Fruit fly (Drosophila melanogaster) whole organism, embryonic: Measurements from ENCODE around the gene CG10694.
A peak's percentile ranks its signal among the peaks of the same experiment; 100 is the strongest.

Experiments used
- Abd-B ChIP-seq: fragments of 200-800 bp; sonication (Bioruptor generic); optimal IDR thresholded peaks from 2 replicates; lab custom pipeline; 2018; ENCODE audit warnings: missing biosample characterization, mild to moderate bottlenecking, missing genetic modification characterization, moderate library complexity
- Awh ChIP-seq: fragments of 200-800 bp; sonication (Bioruptor generic); IDR thresholded peaks from 2 replicates; pipeline ENCODE4, ENCODE4 v1.3.6; 2022; ENCODE audit warnings: missing biosample characterization, missing genetic modification characterization
- CG10147 ChIP-seq: fragments of 200-800 bp; sonication (Bioruptor generic); optimal IDR thresholded peaks from 2 replicates; lab custom pipeline; 2019; ENCODE audit warnings: missing biosample characterization, mild to moderate bottlenecking, missing genetic modification characterization, moderate library complexity
- CG11456 ChIP-seq: fragments of 200-800 bp; sonication (Bioruptor generic); IDR thresholded peaks from 3 replicates; pipeline ENCODE4 v1.3.6; 2022; ENCODE audit warnings: missing biosample characterization, missing genetic modification characterization
- CG14050 ChIP-seq: fragments of 200-800 bp; sonication (Bioruptor generic); IDR thresholded peaks from 3 replicates; pipeline ENCODE4 v1.3.6; 2022; ENCODE audit warnings: missing biosample characterization, missing genetic modification characterization
- CG14710 ChIP-seq: fragments of 200-800 bp; sonication (Bioruptor generic); optimal IDR thresholded peaks from 3 replicates; lab custom pipeline; 2019; ENCODE audit warnings: missing biosample characterization, mild to moderate bottlenecking, missing genetic modification characterization, moderate library complexity
- CG14860 ChIP-seq: fragments of 200-800 bp; sonication (Bioruptor generic); IDR thresholded peaks from 3 replicates; pipeline ENCODE4 v1.3.6; 2022; ENCODE audit warnings: missing biosample characterization, missing genetic modification characterization; ENCODE audit not compliant: partially characterized antibody
- CG16863 ChIP-seq: fragments of 200-800 bp; sonication (Bioruptor generic); optimal IDR thresholded peaks from 3 replicates; lab custom pipeline; 2016; ENCODE audit warnings: missing biosample characterization, missing genetic modification characterization
- CG17328 ChIP-seq: fragments of 200-800 bp; sonication (Bioruptor generic); IDR thresholded peaks from 2 replicates; pipeline ENCODE4 v1.3.6; 2022; ENCODE audit warnings: missing biosample characterization, missing genetic modification characterization
- CG17361 ChIP-seq: fragments of 200-800 bp; sonication (Bioruptor generic); IDR thresholded peaks from 3 replicates; pipeline ENCODE4 v1.3.6; 2022; ENCODE audit warnings: missing biosample characterization, missing genetic modification characterization
- CG2120 ChIP-seq: fragments of 200-800 bp; sonication (Bioruptor generic); optimal IDR thresholded peaks from 3 replicates; lab custom pipeline; 2016; ENCODE audit warnings: missing biosample characterization, missing genetic modification characterization
- CG2678 ChIP-seq: fragments of 200-800 bp; sonication (Bioruptor generic); optimal IDR thresholded peaks from 3 replicates; lab custom pipeline; 2019; ENCODE audit warnings: missing biosample characterization, mild to moderate bottlenecking, missing genetic modification characterization, moderate library complexity
- CG33213 ChIP-seq: fragments of 200-800 bp; sonication (Bioruptor generic); optimal IDR thresholded peaks from 3 replicates; lab custom pipeline; 2016; ENCODE audit warnings: missing biosample characterization, missing genetic modification characterization
- CG34422 ChIP-seq: fragments of 200-800 bp; sonication (Bioruptor generic); IDR thresholded peaks from 3 replicates; pipeline ENCODE4 v1.3.6; 2022; ENCODE audit warnings: missing biosample characterization, missing genetic modification characterization
- CG8388 ChIP-seq: fragments of 200-800 bp; sonication (Bioruptor generic); optimal IDR thresholded peaks from 2 replicates; lab custom pipeline; 2019; ENCODE audit warnings: missing biosample characterization, mild to moderate bottlenecking, missing genetic modification characterization, moderate library complexity
- CG8944 ChIP-seq: fragments of 200-800 bp; sonication (Bioruptor generic); optimal IDR thresholded peaks from 3 replicates; lab custom pipeline; 2016; ENCODE audit warnings: missing biosample characterization, missing genetic modification characterization
- CG9215 ChIP-seq: fragments of 200-800 bp; sonication (Bioruptor generic); IDR thresholded peaks from 2 replicates; pipeline ENCODE4 v1.3.6; 2022; ENCODE audit warnings: missing biosample characterization, missing genetic modification characterization
- CrebB ChIP-seq: fragments of 200-800 bp; sonication (Bioruptor generic); optimal IDR thresholded peaks from 3 replicates; lab custom pipeline; 2018; ENCODE audit warnings: missing biosample characterization, mild to moderate bottlenecking, missing genetic modification characterization
- Dbx ChIP-seq: fragments of 200-800 bp; sonication (Bioruptor generic); IDR thresholded peaks from 3 replicates; pipeline ENCODE4 v1.3.6; 2022; ENCODE audit warnings: missing biosample characterization, missing genetic modification characterization
- Doc3 ChIP-seq: fragments of 200-800 bp; sonication (Bioruptor generic); IDR thresholded peaks from 3 replicates; pipeline ENCODE4 v1.3.6; 2022; ENCODE audit warnings: missing biosample characterization, missing genetic modification characterization; ENCODE audit not compliant: partially characterized antibody
- Ets65A ChIP-seq: fragments of 200-800 bp; sonication (Bioruptor generic); peaks from one replicate; lab custom pipeline; 2016; ENCODE audit warnings: missing biosample characterization, missing genetic modification characterization
- Lpt ChIP-seq: fragments of >200 bp; optimal IDR thresholded peaks from 2 replicates; lab custom pipeline; 2018; ENCODE audit warnings: missing biosample characterization, missing genetic modification characterization
- MESR4 ChIP-seq: fragments of 200-800 bp; sonication (Bioruptor generic); optimal IDR thresholded peaks from 2 replicates; lab custom pipeline; 2018; ENCODE audit warnings: missing biosample characterization, mild to moderate bottlenecking, missing genetic modification characterization, moderate library complexity
- Meics ChIP-seq: fragments of 200-800 bp; sonication (Bioruptor generic); optimal IDR thresholded peaks from 2 replicates; lab custom pipeline; 2017; ENCODE audit warnings: missing biosample characterization, mild to moderate bottlenecking, missing genetic modification characterization
- Mrtf ChIP-seq: fragments of 200-800 bp; sonication (Bioruptor generic); IDR thresholded peaks from 3 replicates; pipeline ENCODE4 v1.3.6; 2022; ENCODE audit warnings: missing biosample characterization, missing genetic modification characterization
- Neu2 ChIP-seq: fragments of 200-800 bp; sonication (Bioruptor generic); optimal IDR thresholded peaks from 3 replicates; lab custom pipeline; 2016; ENCODE audit warnings: missing biosample characterization, missing genetic modification characterization, borderline replicate concordance
- Nf-YA ChIP-seq: fragments of 200-800 bp; sonication (Bioruptor generic); IDR thresholded peaks from 2 replicates; pipeline ENCODE4 v1.3.6; 2022; ENCODE audit warnings: missing biosample characterization, missing genetic modification characterization
- Nf-YC ChIP-seq: fragments of 200-800 bp; optimal IDR thresholded peaks from 3 replicates; lab custom pipeline; 2019; ENCODE audit warnings: missing biosample characterization, mild to moderate bottlenecking, missing genetic modification characterization, moderate library complexity
- Six4 ChIP-seq: fragments of 200-800 bp; sonication (Bioruptor generic); optimal IDR thresholded peaks from 2 replicates; lab custom pipeline; 2016; ENCODE audit warnings: missing biosample characterization, missing genetic modification characterization
- ara ChIP-seq: fragments of 200-800 bp; sonication (Bioruptor generic); IDR thresholded peaks from 2 replicates; pipeline ENCODE4 v1.3.6; 2022; ENCODE audit warnings: missing biosample characterization, missing genetic modification characterization
- az2 ChIP-seq: fragments of 200-800 bp; sonication (Bioruptor generic); optimal IDR thresholded peaks from 3 replicates; lab custom pipeline; 2016; ENCODE audit warnings: missing biosample characterization, missing genetic modification characterization
- br ChIP-seq: fragments of >200 bp; optimal IDR thresholded peaks from 2 replicates; lab custom pipeline; 2017
- cad ChIP-seq: fragments of >200 bp; optimal IDR thresholded peaks from 2 replicates; lab custom pipeline; 2017; ENCODE audit warnings: missing biosample characterization, missing genetic modification characterization
- crc ChIP-seq: fragments of 200-800 bp; sonication (Bioruptor generic); optimal IDR thresholded peaks from 2 replicates; lab custom pipeline; 2016; ENCODE audit warnings: missing biosample characterization, missing genetic modification characterization
- dmrt99B ChIP-seq: fragments of 200-800 bp; sonication (Bioruptor generic); optimal IDR thresholded peaks from 2 replicates; lab custom pipeline; 2018; ENCODE audit warnings: missing biosample characterization, mild to moderate bottlenecking, missing genetic modification characterization, moderate library complexity
- dpn ChIP-seq, 2 experiments: fragments of 200-800 bp; sonication (Bioruptor generic); optimal IDR thresholded peaks; 3 replicates each; lab custom pipeline; 2016; ENCODE audit warnings: missing biosample characterization in 2 of 2, missing genetic modification characterization in 2 of 2
- emc ChIP-seq: fragments of 200-800 bp; sonication (Bioruptor generic); optimal IDR thresholded peaks from 2 replicates; lab custom pipeline; 2016; ENCODE audit warnings: missing biosample characterization, missing genetic modification characterization
- fd102C ChIP-seq: fragments of 200-800 bp; sonication (Bioruptor generic); optimal IDR thresholded peaks from 2 replicates; lab custom pipeline; 2018; ENCODE audit warnings: missing biosample characterization, mild to moderate bottlenecking, missing genetic modification characterization, moderate library complexity
- gem ChIP-seq: fragments of 200-800 bp; sonication (Bioruptor generic); optimal IDR thresholded peaks from 2 replicates; lab custom pipeline; 2019; ENCODE audit warnings: missing biosample characterization, mild to moderate bottlenecking, missing genetic modification characterization, moderate library complexity
- ham ChIP-seq: fragments of 200-800 bp; sonication (Bioruptor generic); IDR thresholded peaks from 2 replicates; pipeline ENCODE4 v1.3.6; 2022; ENCODE audit warnings: missing biosample characterization, missing genetic modification characterization
- insv ChIP-seq, 2 experiments: fragments of 200-800 bp; sonication (Bioruptor generic); optimal IDR thresholded peaks; 3 replicates each; lab custom pipeline; 2016 to 2018; ENCODE audit warnings: missing biosample characterization in 2 of 2, missing genetic modification characterization in 2 of 2
- lola ChIP-seq, 3 experiments: fragments of >200 bp in 2 of 3; fragments of 200-800 bp in 1 of 3; sonication (Bioruptor generic) in 1 of 3; optimal IDR thresholded peaks; 2 replicates each; lab custom pipeline; 2017 to 2019; ENCODE audit warnings: missing biosample characterization in 3 of 3, missing genetic modification characterization in 3 of 3, mild to moderate bottlenecking in 1 of 3, moderate library complexity in 1 of 3
- onecut ChIP-seq: fragments of 200-800 bp; sonication (Bioruptor generic); IDR thresholded peaks from 2 replicates; pipeline ENCODE4 v1.3.6; 2022; ENCODE audit warnings: missing biosample characterization, missing genetic modification characterization
- repo ChIP-seq: fragments of 200-800 bp; sonication (Bioruptor generic); optimal IDR thresholded peaks from 2 replicates; lab custom pipeline; 2016; ENCODE audit warnings: missing biosample characterization, missing genetic modification characterization
- sima ChIP-seq: fragments of 200-800 bp; sonication (Bioruptor generic); optimal IDR thresholded peaks from 2 replicates; lab custom pipeline; 2016; ENCODE audit warnings: missing biosample characterization, missing genetic modification characterization
- sr ChIP-seq: fragments of 200-800 bp; sonication (Bioruptor generic); IDR thresholded peaks from 3 replicates; pipeline ENCODE4 v1.3.6; 2022; ENCODE audit warnings: missing biosample characterization, missing genetic modification characterization
- tgo ChIP-seq: fragments of 200-800 bp; sonication (Bioruptor generic); IDR thresholded peaks from 3 replicates; pipeline ENCODE4 v1.3.6; 2022; ENCODE audit warnings: missing biosample characterization, missing genetic modification characterization
- trh ChIP-seq: fragments of 200-800 bp; sonication (Bioruptor generic); optimal IDR thresholded peaks from 2 replicates; lab custom pipeline; 2016; ENCODE audit warnings: missing biosample characterization, missing genetic modification characterization
- zen2 ChIP-seq: fragments of 200-800 bp; sonication (Bioruptor generic); IDR thresholded peaks from 3 replicates; pipeline ENCODE4 v1.3.6; 2022; ENCODE audit warnings: missing biosample characterization, missing genetic modification characterization; ENCODE audit not compliant: partially characterized antibody

Gene CG10694

DNA sequence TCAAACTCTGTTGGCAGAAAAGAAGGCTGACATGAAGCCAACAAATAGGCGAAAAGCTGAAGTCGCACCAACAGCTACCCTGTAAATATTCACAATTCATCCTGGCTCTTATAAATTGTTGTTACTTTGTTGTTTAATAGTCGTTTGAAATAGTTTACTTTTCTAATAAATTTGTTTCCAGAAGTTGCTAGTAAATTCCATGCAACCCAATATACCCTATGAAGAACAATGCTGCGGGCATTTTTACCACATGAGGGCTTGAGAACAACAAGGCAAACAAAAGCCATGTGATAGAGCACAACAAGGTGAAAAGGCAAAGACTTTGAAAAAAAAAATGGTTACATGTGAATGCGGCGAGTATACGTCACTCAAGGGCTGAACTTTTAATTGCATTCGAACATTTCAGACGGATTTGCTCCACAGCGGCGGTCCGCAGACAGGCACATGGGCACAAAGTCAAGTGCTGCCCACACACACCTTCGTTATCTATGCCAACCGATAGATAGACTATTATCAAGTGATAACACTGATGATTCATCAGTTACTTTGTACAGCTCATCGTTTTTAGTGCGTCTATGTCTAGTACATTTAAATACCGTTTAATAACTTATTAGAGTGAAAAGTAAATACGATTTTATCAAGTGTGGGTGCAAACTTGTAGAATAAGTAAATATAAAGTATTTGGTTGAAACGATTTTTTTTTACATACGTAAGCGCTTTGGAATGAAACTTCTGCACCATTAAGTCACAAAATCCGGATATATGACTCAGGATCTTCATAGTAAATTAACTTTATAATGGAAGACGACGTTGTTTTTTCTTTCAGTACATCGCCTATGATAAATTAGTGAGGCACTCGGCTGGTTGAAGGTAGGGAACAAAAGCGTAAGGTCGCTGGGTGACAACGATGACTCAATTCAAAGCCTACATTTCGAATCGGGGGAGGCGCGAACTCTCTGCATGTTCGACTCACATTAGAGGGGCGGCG is 7.9 kb upstream of the CG10694 start (continued):
- TF ChIP-seq zen2 (GFP tag; lab: Robert Waterston, UW) (no peak), CG14710 (tag; lab: Kevin White, UChicago) (peak; percentile 50), Mrtf (GFP tag; lab: Robert Waterston, UW) (peak; percentile 81), fd102C (no peak), trh (GFP tag; lab: Kevin White, UChicago) (peak; percentile 22), Lpt (GFP tag; lab: Kevin White, UChicago) (no peak), az2 (GFP tag; lab: Kevin White, UChicago) (peak; percentile 85), Neu2 (GFP tag; lab: Kevin White, UChicago) (no peak), Nf-YA (GFP tag; lab: Robert Waterston, UW) (peak; percentile 76), CG2120 (GFP tag; lab: Kevin White, UChicago) (peak; percentile 90), CG8388 (GFP tag; lab: Kevin White, UChicago) (peak; percentile 62), Six4 (peak; percentile 62), CG33213 (GFP tag; lab: Kevin White, UChicago) (peak; percentile 81), CG11456 (peak; percentile 88), Doc3 (GFP tag; lab: Robert Waterston, UW) (no peak), dpn (GFP tag; optimal IDR thresholded peaks at IDR 0.05; lab: Kevin White, UChicago) (peak; percentile 82 to 83), Abd-B (GFP tag; lab: Kevin White, UChicago) (peak; percentile 80), onecut (GFP tag; lab: Robert Waterston, UW) (peak; percentile 46), Ets65A (GFP tag; lab: Kevin White, UChicago) (peak; percentile 97), CG10147 (peak; percentile 54), ham (GFP tag; lab: Robert Waterston, UW) (peak; percentile 44; the same call in 1 of the 2 replicates), CG14860 (GFP tag; lab: Robert Waterston, UW) (no peak), CG16863 (GFP tag; lab: Kevin White, UChicago) (peak; percentile 85), ara (GFP tag; lab: Robert Waterston, UW) (peak; percentile 76; the same call in 1 of the 2 replicates), lola (GFP tag; optimal IDR thresholded peaks at IDR 0.05; lab: Kevin White, UChicago) (peak in 1 of 3 experiments; percentile 52), CG34422 (peak; percentile 89), br (lab: Kevin White, UChicago) (no peak), Meics (GFP tag; lab: Kevin White, UChicago) (peak; percentile 80), gem (tag; lab: Kevin White, UChicago) (peak; percentile 81), Awh (GFP tag; lab: Robert Waterston, UW) (peak; percentile 70; the same call in 1 of the 2 replicates), sima (GFP tag; lab: Kevin White, UChicago) (peak; percentile 23), CG17328 (GFP tag; lab: Robert Waterston, UW) (peak; percentile 74), MESR4 (GFP tag; lab: Kevin White, UChicago) (peak; percentile 5), CrebB (tag; lab: Kevin White, UChicago) (peak; percentile 37), CG2678 (peak; percentile 79), sr (GFP tag; lab: Robert Waterston, UW) (peak; percentile 40; the same call in 2 of the 3 replicates), CG17361 (GFP tag; lab: Robert Waterston, UW) (peak; percentile 51), Dbx (peak; percentile 87), insv (GFP tag; optimal IDR thresholded peaks at IDR 0.05; lab: Kevin White, UChicago) (no peak), CG9215 (peak; percentile 63), crc (GFP tag; lab: Kevin White, UChicago) (peak; percentile 78), CG8944 (GFP tag; lab: Kevin White, UChicago) (peak; percentile 70), repo (peak; percentile 73), emc (GFP tag; lab: Kevin White, UChicago) (peak; percentile 64), tgo (GFP tag; lab: Robert Waterston, UW) (peak; percentile 80), CG14050 (GFP tag; lab: Robert Waterston, UW) (peak; percentile 76), dmrt99B (tag; lab: Kevin White, UChicago) (peak; percentile 80), Nf-YC (tag; lab: Kevin White, UChicago) (no peak), cad (GFP tag; lab: Kevin White, UChicago) (no peak)
